Worm (Caenorhabditis elegans): Measurements from ENCODE around the gene ccdc-149.

DNA sequence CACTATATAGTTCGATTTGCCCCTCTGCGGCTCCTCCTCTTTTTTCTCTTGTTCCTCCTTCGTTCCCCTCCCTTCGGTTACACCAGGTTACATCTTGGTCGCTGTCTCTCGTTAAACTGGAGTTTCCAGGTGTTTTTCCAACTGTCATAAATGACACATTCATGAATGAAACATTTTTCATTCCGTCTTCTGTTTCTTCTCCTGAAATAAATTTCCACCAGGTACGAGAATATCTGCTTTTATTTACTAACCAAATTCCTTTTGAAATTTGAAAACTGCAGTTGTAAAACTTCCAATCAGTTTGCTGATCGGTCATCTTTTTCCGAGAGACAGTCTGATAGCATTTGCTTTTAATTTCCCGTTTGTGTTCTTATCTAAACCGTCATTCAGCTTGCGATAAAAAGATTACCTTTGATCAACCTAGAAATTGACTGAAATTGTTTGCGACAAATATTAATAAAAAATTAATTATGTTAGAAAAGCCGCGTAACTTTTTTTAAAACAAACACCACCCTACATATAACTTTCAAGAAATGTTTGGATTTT is 45.0 kb upstream of the ccdc-149 start, which contains the start of gene C35C5.10:
- no peak for TF ChIP-seq snpc-1.2 (GFP tag; IDR thresholded peaks at IDR 0.05)
- TF ChIP-seq madf-5 (GFP tag; IDR thresholded peaks at IDR 0.05) = no peak

All from whole organism, L4 larva.